Worm (Caenorhabditis elegans): Measurements from ENCODE around the gene F40H3.3.

Gene F40H3.3

DNA sequence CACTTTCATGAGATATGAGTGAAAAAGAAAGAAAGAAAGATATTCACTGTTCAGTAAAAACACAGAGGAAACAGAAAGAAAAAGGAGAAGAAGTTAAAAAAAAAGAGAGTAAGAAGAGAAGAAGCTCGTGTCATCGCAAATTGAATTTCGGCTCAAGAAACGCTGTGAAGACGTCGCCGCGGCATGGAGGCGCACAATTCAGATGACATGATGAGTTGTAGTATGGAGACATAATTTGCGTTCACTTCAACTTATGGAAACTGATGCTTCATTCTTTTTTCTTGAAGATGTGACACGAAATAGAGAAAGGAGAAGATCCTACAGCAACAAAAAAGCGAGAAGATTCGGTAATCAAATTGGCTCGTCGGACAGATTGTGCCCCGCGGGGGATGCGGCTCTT, 22.9 kb upstream of the F40H3.3 start:
- TF ChIP-seq lsy-2 (tag; optimal IDR thresholded peaks at IDR 0.05) (peak in 1 of 2 experiments; percentile 21), nhr-77 (tag; optimal IDR thresholded peaks at IDR 0.05) (no peak), blmp-1 (tag; optimal IDR thresholded peaks at IDR 0.05; ENCODE audit: insufficient read depth) (no peak), sma-9 (GFP tag; optimal IDR thresholded peaks at IDR 0.05) (peak; percentile 33), sma-9 (tag; optimal IDR thresholded peaks at IDR 0.05) (no peak), zag-1 (tag; optimal IDR thresholded peaks at IDR 0.05) (peak; percentile 14), lin-11 (tag; optimal IDR thresholded peaks at IDR 0.05) (no peak), alr-1 (tag; optimal IDR thresholded peaks at IDR 0.05) (no peak), nhr-25 (tag; optimal IDR thresholded peaks at IDR 0.05) (no peak)

DNA sequence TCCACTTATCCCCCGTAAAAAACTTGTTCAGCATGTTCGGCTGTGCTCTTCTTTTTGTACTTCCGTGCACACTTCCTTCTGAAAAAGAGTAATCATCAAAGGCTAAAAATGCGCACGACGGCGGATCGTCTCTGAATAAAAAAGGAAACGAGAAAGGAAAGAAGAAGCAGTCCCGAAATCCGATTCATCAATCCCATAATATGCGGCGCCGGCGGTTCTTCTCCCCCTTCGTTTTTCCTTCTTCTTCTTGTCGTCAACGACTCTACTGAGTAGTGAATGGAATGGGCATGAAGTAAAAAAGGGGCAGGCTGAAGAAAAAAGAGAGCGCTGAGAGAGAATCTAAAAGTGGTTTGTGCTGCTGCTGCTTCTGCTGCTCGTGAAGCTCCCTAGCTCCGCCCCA, 21.9 kb upstream of the F40H3.3 start:
- TF ChIP-seq blmp-1 (tag; optimal IDR thresholded peaks at IDR 0.05; ENCODE audit: insufficient read depth) (no peak), lin-13 (GFP tag; optimal IDR thresholded peaks at IDR 0.05) (no peak), lsy-2 (tag; optimal IDR thresholded peaks at IDR 0.05) (peak in 1 of 2 experiments; percentile 0)

DNA sequence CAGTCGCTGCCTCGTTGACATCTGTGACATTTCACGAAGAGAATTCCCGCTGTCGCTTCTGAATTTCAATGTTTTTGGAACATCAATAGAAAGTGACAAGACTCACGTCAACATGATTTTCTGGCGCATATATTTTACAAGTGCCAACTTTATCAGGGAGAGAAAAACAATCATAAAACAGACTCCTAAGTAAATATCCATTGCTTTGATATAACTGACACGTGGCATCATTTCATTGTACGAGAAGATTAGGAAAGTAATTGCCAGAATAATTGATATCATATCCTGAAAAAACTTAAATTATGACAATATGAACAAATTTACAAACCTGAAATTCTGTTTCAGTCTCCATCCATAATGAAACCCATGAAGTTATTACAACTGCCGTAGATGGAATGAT, 13.2 kb upstream of the F40H3.3 start:
- TF ChIP-seq lin-13 (GFP tag; optimal IDR thresholded peaks at IDR 0.05): no peak
- TF ChIP-seq nhr-11 (tag; optimal IDR thresholded peaks at IDR 0.05): no peak
- no peak for TF ChIP-seq unc-62 (GFP tag; optimal IDR thresholded peaks at IDR 0.05)
- TF ChIP-seq ztf-1 (GFP tag; conservative IDR thresholded peaks at IDR 0.05): no peak
- TF ChIP-seq nhr-77 (tag; optimal IDR thresholded peaks at IDR 0.05): no peak
- TF ChIP-seq nhr-6 (tag; optimal IDR thresholded peaks at IDR 0.05): no peak
- TF ChIP-seq nhr-12 (tag; optimal IDR thresholded peaks at IDR 0.05): no peak

DNA sequence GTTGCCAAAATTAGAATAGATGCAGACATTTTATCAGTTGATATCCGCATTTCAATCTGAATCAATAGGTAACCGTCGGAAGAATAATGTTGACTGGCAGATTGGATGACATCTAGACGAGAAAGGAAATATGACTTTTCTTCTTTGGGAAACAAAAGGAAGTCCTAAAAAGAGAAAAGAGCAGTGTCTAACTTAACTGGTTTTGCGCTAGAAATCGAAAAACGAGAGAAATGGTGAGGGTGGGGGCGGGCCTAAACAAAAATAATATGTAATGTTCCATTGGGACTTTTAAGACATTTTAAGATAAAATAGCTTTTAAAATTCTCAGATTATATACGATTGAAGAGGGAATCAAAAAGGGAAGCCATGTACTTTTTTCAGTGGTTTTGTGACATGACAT, 10.3 kb upstream of the F40H3.3 start, which contains the start of gene exp-1:
Gene exp-1, minus strand, starts transcription at position 101 of the 400 bp plus-strand sequence.
- no peak for TF ChIP-seq ztf-1 (GFP tag; conservative IDR thresholded peaks at IDR 0.05)
- TF ChIP-seq lin-39 (tag; optimal IDR thresholded peaks at IDR 0.05): no peak

DNA sequence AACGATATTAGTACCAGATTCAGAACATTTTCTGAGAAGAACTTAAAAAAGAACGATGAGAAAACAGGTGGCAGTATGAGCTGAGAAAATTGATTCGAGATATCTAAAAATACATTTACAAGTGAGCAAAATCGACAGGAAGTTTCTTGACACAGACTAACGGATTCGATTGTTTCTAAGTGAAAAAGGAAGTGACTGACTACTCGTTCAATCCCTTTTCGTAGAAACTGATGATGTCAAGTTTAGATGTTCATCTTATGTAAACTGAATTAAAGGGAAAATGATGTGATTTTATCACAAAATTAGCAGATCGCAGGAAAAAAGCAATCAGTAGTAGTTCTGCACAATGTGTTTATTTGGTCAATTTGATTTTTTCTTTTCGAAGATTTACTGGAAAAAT, 6.2 kb upstream of the F40H3.3 start:
- no peak for TF ChIP-seq nhr-6 (tag; optimal IDR thresholded peaks at IDR 0.05)
- TF ChIP-seq unc-39 (tag; optimal IDR thresholded peaks at IDR 0.05): no peak
- TF ChIP-seq blmp-1 (tag; optimal IDR thresholded peaks at IDR 0.05; ENCODE audit: insufficient read depth): no peak
- TF ChIP-seq elt-1 (tag; optimal IDR thresholded peaks at IDR 0.05): no peak

DNA sequence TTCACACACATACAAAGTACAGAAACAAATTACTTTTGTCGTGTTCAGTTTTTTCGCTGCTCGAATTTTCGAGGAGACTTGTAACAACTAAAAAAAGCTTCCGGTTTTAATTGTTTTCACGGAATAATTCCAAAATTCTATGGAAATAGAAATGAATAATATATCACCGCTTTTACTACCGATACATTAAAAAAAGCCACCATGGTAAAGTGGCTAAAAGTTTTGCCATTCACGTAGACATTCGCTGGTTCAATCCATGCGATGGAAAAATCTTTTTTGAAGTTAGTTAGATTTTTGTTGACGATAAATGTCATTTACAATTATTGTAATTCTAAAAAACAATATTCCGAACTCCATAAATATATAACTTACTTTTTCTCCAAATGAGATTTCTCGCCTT, 2.6 kb upstream of the F40H3.3 start:
- TF ChIP-seq nhr-12 (tag; optimal IDR thresholded peaks at IDR 0.05): no peak
- TF ChIP-seq sma-3 (GFP tag; optimal IDR thresholded peaks at IDR 0.05): no peak
- no peak for TF ChIP-seq F13H6.1 (tag; optimal IDR thresholded peaks at IDR 0.05)
- no peak for TF ChIP-seq nhr-237 (tag; optimal IDR thresholded peaks at IDR 0.05)
- TF ChIP-seq egl-27 (tag; optimal IDR thresholded peaks at IDR 0.05): no peak
- TF ChIP-seq Y55F3AM.14 (GFP tag; optimal IDR thresholded peaks at IDR 0.05): no peak
- TF ChIP-seq nhr-129 (tag; optimal IDR thresholded peaks at IDR 0.05): no peak
- no peak for TF ChIP-seq elt-1 (tag; optimal IDR thresholded peaks at IDR 0.05)
- TF ChIP-seq ztf-4 (tag; optimal IDR thresholded peaks at IDR 0.05): no peak
- no peak for TF ChIP-seq peb-1 (tag; optimal IDR thresholded peaks at IDR 0.05)
- TF ChIP-seq fos-1 (tag; optimal IDR thresholded peaks at IDR 0.05): no peak
- TF ChIP-seq mab-5 (tag; optimal IDR thresholded peaks at IDR 0.05): no peak
- TF ChIP-seq skn-1 (tag; optimal IDR thresholded peaks at IDR 0.05): no peak
- no peak for TF ChIP-seq ztf-11 (tag; optimal IDR thresholded peaks at IDR 0.05)
- no peak for TF ChIP-seq ZK546.5 (tag; optimal IDR thresholded peaks at IDR 0.05)
- TF ChIP-seq nhr-25 (tag; optimal IDR thresholded peaks at IDR 0.05): no peak
- no peak for TF ChIP-seq C34F6.9 (tag; optimal IDR thresholded peaks at IDR 0.05)
- no peak for TF ChIP-seq sma-9 (GFP tag; optimal IDR thresholded peaks at IDR 0.05)
- TF ChIP-seq sma-9 (tag; optimal IDR thresholded peaks at IDR 0.05): no peak
- no peak for TF ChIP-seq ama-1 (optimal IDR thresholded peaks at IDR 0.05)
